Fruit fly (Drosophila melanogaster) whole organism, embryonic: ENCODE measurements around the gene wg.

Source experiments
- Antp ChIP-seq: fragments of 200-800 bp; sonication (Bioruptor generic); optimal IDR thresholded peaks from 3 replicates; lab custom pipeline; 2016; ENCODE audit warnings: missing biosample characterization, missing genetic modification characterization
- Atf6 ChIP-seq: fragments of 200-800 bp; sonication (Bioruptor generic); IDR thresholded peaks from 2 replicates; pipeline ENCODE4 v1.3.6; 2022; ENCODE audit warnings: missing biosample characterization, missing genetic modification characterization
- Awh ChIP-seq: fragments of 200-800 bp; sonication (Bioruptor generic); IDR thresholded peaks from 2 replicates; pipeline ENCODE4, ENCODE4 v1.3.6; 2022; ENCODE audit warnings: missing biosample characterization, missing genetic modification characterization
- CG10431 ChIP-seq: fragments of 200-800 bp; sonication (Bioruptor generic); optimal IDR thresholded peaks from 3 replicates; lab custom pipeline; 2018; ENCODE audit warnings: missing biosample characterization, mild to moderate bottlenecking, missing genetic modification characterization
- CG11456 ChIP-seq: fragments of 200-800 bp; sonication (Bioruptor generic); IDR thresholded peaks from 3 replicates; pipeline ENCODE4 v1.3.6; 2022; ENCODE audit warnings: missing biosample characterization, missing genetic modification characterization
- CG11504 ChIP-seq: fragments of 200-800 bp; sonication (Bioruptor generic); optimal IDR thresholded peaks from 3 replicates; lab custom pipeline; 2019; ENCODE audit warnings: missing biosample characterization, mild to moderate bottlenecking, missing genetic modification characterization, moderate library complexity
- CG11560 ChIP-seq: fragments of 200-800 bp; sonication (Bioruptor generic); IDR thresholded peaks from 3 replicates; pipeline ENCODE4 v1.3.6; 2022; ENCODE audit warnings: missing biosample characterization, missing genetic modification characterization
- CG13424 ChIP-seq: fragments of 200-800 bp; sonication (Bioruptor generic); optimal IDR thresholded peaks from 2 replicates; lab custom pipeline; 2019; ENCODE audit warnings: missing biosample characterization, mild to moderate bottlenecking, missing genetic modification characterization, moderate library complexity
- CG14014 ChIP-seq: fragments of 200-800 bp; sonication (Bioruptor generic); IDR thresholded peaks from 2 replicates; pipeline ENCODE4 v1.3.6; 2022; ENCODE audit warnings: missing biosample characterization, missing genetic modification characterization
- CG15514 ChIP-seq: fragments of 200-800 bp; sonication (Bioruptor generic); optimal IDR thresholded peaks from 3 replicates; lab custom pipeline; 2017; ENCODE audit warnings: missing biosample characterization, missing genetic modification characterization, mild to moderate bottlenecking, moderate library complexity, missing genetic modification reagents
- CG16863 ChIP-seq: fragments of 200-800 bp; sonication (Bioruptor generic); optimal IDR thresholded peaks from 3 replicates; lab custom pipeline; 2016; ENCODE audit warnings: missing biosample characterization, missing genetic modification characterization
- CG17802 ChIP-seq: fragments of 200-800 bp; sonication (Bioruptor generic); optimal IDR thresholded peaks from 2 replicates; lab custom pipeline; 2018; ENCODE audit warnings: missing biosample characterization, mild to moderate bottlenecking, missing genetic modification characterization, moderate library complexity
- CG17912 ChIP-seq: fragments of 200-800 bp; sonication (Bioruptor generic); optimal IDR thresholded peaks from 2 replicates; lab custom pipeline; 2018; ENCODE audit warnings: missing biosample characterization, mild to moderate bottlenecking, missing genetic modification characterization
- CG2678 ChIP-seq: fragments of 200-800 bp; sonication (Bioruptor generic); optimal IDR thresholded peaks from 3 replicates; lab custom pipeline; 2019; ENCODE audit warnings: missing biosample characterization, mild to moderate bottlenecking, missing genetic modification characterization, moderate library complexity
- CG32772 ChIP-seq: fragments of 200-800 bp; sonication (Bioruptor generic); IDR thresholded peaks from 2 replicates; pipeline ENCODE4 v1.3.6; 2022; ENCODE audit warnings: missing biosample characterization, missing genetic modification characterization
- CG4360 ChIP-seq: fragments of 200-800 bp; sonication (Bioruptor generic); IDR thresholded peaks from 2 replicates; pipeline ENCODE4 v1.3.6; 2022; ENCODE audit warnings: missing biosample characterization, missing genetic modification characterization
- CG5245 ChIP-seq: fragments of 200-800 bp; sonication (Bioruptor generic); optimal IDR thresholded peaks from 3 replicates; lab custom pipeline; 2016; ENCODE audit warnings: missing biosample characterization, missing genetic modification characterization
- CG6654 ChIP-seq: fragments of 200-800 bp; sonication (Bioruptor generic); optimal IDR thresholded peaks from 2 replicates; lab custom pipeline; 2017; ENCODE audit warnings: missing biosample characterization, mild to moderate bottlenecking, missing genetic modification characterization
- CG6813 ChIP-seq: fragments of 200-800 bp; sonication (Bioruptor generic); optimal IDR thresholded peaks from 2 replicates; lab custom pipeline; 2017; ENCODE audit warnings: missing biosample characterization, missing genetic modification characterization, mild to moderate bottlenecking, moderate library complexity, missing genetic modification reagents
- CG7372 ChIP-seq: fragments of 200-800 bp; sonication (Bioruptor generic); IDR thresholded peaks from 2 replicates; pipeline ENCODE4 v1.3.6; 2022; ENCODE audit warnings: missing biosample characterization, missing genetic modification characterization
- CG8281 ChIP-seq: fragments of 200-800 bp; sonication (Bioruptor generic); optimal IDR thresholded peaks from 2 replicates; lab custom pipeline; 2018; ENCODE audit warnings: missing biosample characterization, mild to moderate bottlenecking, missing genetic modification characterization, moderate library complexity
- Fer1 ChIP-seq: fragments of 200-800 bp; sonication (Bioruptor generic); optimal IDR thresholded peaks from 2 replicates; lab custom pipeline; 2017; ENCODE audit warnings: missing biosample characterization, mild to moderate bottlenecking, missing genetic modification characterization
- Fer2 ChIP-seq: fragments of 200-800 bp; sonication (Bioruptor generic); optimal IDR thresholded peaks from 2 replicates; lab custom pipeline; 2018; ENCODE audit warnings: missing biosample characterization, mild to moderate bottlenecking, missing genetic modification characterization, moderate library complexity
- Fer3 ChIP-seq: fragments of 200-800 bp; sonication (Bioruptor generic); optimal IDR thresholded peaks from 2 replicates; lab custom pipeline; 2018; ENCODE audit warnings: missing biosample characterization, mild to moderate bottlenecking, missing genetic modification characterization, moderate library complexity
- HLH3B ChIP-seq: fragments of 200-800 bp; sonication (Bioruptor generic); IDR thresholded peaks from 2 replicates; pipeline ENCODE4 v1.3.6; 2022; ENCODE audit warnings: missing biosample characterization, missing genetic modification characterization
- HLH54F ChIP-seq: fragments of 200-800 bp; sonication (Bioruptor generic); optimal IDR thresholded peaks from 3 replicates; lab custom pipeline; 2016; ENCODE audit warnings: missing biosample characterization, missing genetic modification characterization
- HLHmδ ChIP-seq: fragments of 200-800 bp; sonication (Bioruptor generic); optimal IDR thresholded peaks from 2 replicates; lab custom pipeline; 2018; ENCODE audit warnings: missing biosample characterization, mild to moderate bottlenecking, missing genetic modification characterization, moderate library complexity
- Hr39 ChIP-seq: fragments of >200 bp; optimal IDR thresholded peaks from 2 replicates; lab custom pipeline; 2017
- Kr ChIP-seq: fragments of 200-800 bp; sonication (Bioruptor generic); optimal IDR thresholded peaks from 2 replicates; lab custom pipeline; 2017; ENCODE audit warnings: missing biosample characterization, mild to moderate bottlenecking, missing genetic modification characterization
- Med ChIP-seq: fragments of 200-800 bp; sonication (Bioruptor generic); peaks from one replicate; lab custom pipeline; 2016; ENCODE audit warnings: missing biosample characterization, missing genetic modification characterization, mild to moderate bottlenecking, inconsistent platforms, moderate library complexity
- NK7.1 ChIP-seq: fragments of 200-800 bp; sonication (Bioruptor generic); optimal IDR thresholded peaks from 3 replicates; lab custom pipeline; 2016; ENCODE audit warnings: missing biosample characterization, missing genetic modification characterization
- Oli ChIP-seq: fragments of 200-800 bp; sonication (Bioruptor generic); optimal IDR thresholded peaks from 2 replicates; lab custom pipeline; 2018; ENCODE audit warnings: missing biosample characterization, mild to moderate bottlenecking, missing genetic modification characterization, moderate library complexity
- Ptx1 ChIP-seq: fragments of 200-800 bp; sonication (Bioruptor generic); IDR thresholded peaks from 2 replicates; pipeline ENCODE4 v1.3.6; 2022; ENCODE audit warnings: missing biosample characterization, missing genetic modification characterization
- Scr ChIP-seq: fragments of 200-800 bp; sonication (Bioruptor generic); IDR thresholded peaks from 2 replicates; pipeline ENCODE4 v1.3.6; 2022; ENCODE audit warnings: missing biosample characterization, missing genetic modification characterization; ENCODE audit not compliant: partially characterized antibody
- Taf1 ChIP-seq: fragments of 200-800 bp; sonication (Bioruptor generic); IDR thresholded peaks from 2 replicates; pipeline ENCODE4 v1.3.6; 2022; ENCODE audit warnings: missing biosample characterization, missing genetic modification characterization
- ara ChIP-seq: fragments of 200-800 bp; sonication (Bioruptor generic); IDR thresholded peaks from 2 replicates; pipeline ENCODE4 v1.3.6; 2022; ENCODE audit warnings: missing biosample characterization, missing genetic modification characterization
- bigmax ChIP-seq: fragments of 200-800 bp; sonication (Bioruptor generic); optimal IDR thresholded peaks from 2 replicates; lab custom pipeline; 2018; ENCODE audit warnings: missing biosample characterization, mild to moderate bottlenecking, missing genetic modification characterization
- caup ChIP-seq: fragments of 200-800 bp; sonication (Bioruptor generic); optimal IDR thresholded peaks from 3 replicates; lab custom pipeline; 2017; ENCODE audit warnings: missing biosample characterization, mild to moderate bottlenecking, missing genetic modification characterization, moderate library complexity; ENCODE audit not compliant: severe bottlenecking
- chn ChIP-seq: fragments of 200-800 bp; sonication (Bioruptor generic); optimal IDR thresholded peaks from 2 replicates; lab custom pipeline; 2016; ENCODE audit warnings: missing biosample characterization, missing genetic modification characterization
- crc ChIP-seq: fragments of 200-800 bp; sonication (Bioruptor generic); optimal IDR thresholded peaks from 2 replicates; lab custom pipeline; 2016; ENCODE audit warnings: missing biosample characterization, missing genetic modification characterization
- dati ChIP-seq: fragments of 200-800 bp; sonication (Bioruptor generic); IDR thresholded peaks from 2 replicates; pipeline ENCODE4 v1.3.6; 2022; ENCODE audit warnings: missing biosample characterization, missing genetic modification characterization
- disco-r ChIP-seq: fragments of 200-800 bp; sonication (Bioruptor generic); optimal IDR thresholded peaks from 2 replicates; lab custom pipeline; 2016; ENCODE audit warnings: missing biosample characterization, missing genetic modification characterization
- en ChIP-seq: fragments of 200-800 bp; sonication (Bioruptor generic); optimal IDR thresholded peaks from 2 replicates; lab custom pipeline; 2016; ENCODE audit warnings: missing biosample characterization, missing genetic modification characterization
- fu2 ChIP-seq: fragments of 200-800 bp; sonication (Bioruptor generic); optimal IDR thresholded peaks from 2 replicates; lab custom pipeline; 2016; ENCODE audit warnings: missing biosample characterization, missing genetic modification characterization
- gsb-n ChIP-seq: fragments of 200-800 bp; sonication (Bioruptor generic); optimal IDR thresholded peaks from 3 replicates; lab custom pipeline; 2018; ENCODE audit warnings: missing biosample characterization, mild to moderate bottlenecking, missing genetic modification characterization
- nau ChIP-seq: fragments of 200-800 bp; sonication (Bioruptor generic); optimal IDR thresholded peaks from 3 replicates; lab custom pipeline; 2017; ENCODE audit warnings: missing biosample characterization, mild to moderate bottlenecking, missing genetic modification characterization, missing genetic modification reagents
- pan ChIP-seq, 4 experiments: fragments of >200 bp in 3 of 4; fragments of 200-800 bp in 1 of 4; sonication (Bioruptor generic) in 1 of 4; optimal IDR thresholded peaks in 3 of 4; IDR thresholded peaks in 1 of 4; 2 replicates each; pipeline versions ENCODE4 v1.3.6 to Lab custom; 2017 to 2022; ENCODE audit warnings: missing biosample characterization in 2 of 4, missing genetic modification characterization in 2 of 4, mixed read lengths in 1 of 4
- ro ChIP-seq: fragments of 200-800 bp; sonication (Bioruptor generic); IDR thresholded peaks from 2 replicates; pipeline ENCODE4 v1.3.6; 2022; ENCODE audit warnings: missing biosample characterization, missing genetic modification characterization
- slbo ChIP-seq: fragments of 200-800 bp; sonication (Bioruptor generic); IDR thresholded peaks from 2 replicates; pipeline ENCODE4 v1.3.6; 2022; ENCODE audit warnings: missing biosample characterization, missing genetic modification characterization
- sqz ChIP-seq: fragments of 200-800 bp; sonication (Bioruptor generic); optimal IDR thresholded peaks from 3 replicates; lab custom pipeline; 2018; ENCODE audit warnings: missing biosample characterization, mild to moderate bottlenecking, missing genetic modification characterization
- tgo ChIP-seq: fragments of 200-800 bp; sonication (Bioruptor generic); IDR thresholded peaks from 3 replicates; pipeline ENCODE4 v1.3.6; 2022; ENCODE audit warnings: missing biosample characterization, missing genetic modification characterization

Gene wg

DNA sequence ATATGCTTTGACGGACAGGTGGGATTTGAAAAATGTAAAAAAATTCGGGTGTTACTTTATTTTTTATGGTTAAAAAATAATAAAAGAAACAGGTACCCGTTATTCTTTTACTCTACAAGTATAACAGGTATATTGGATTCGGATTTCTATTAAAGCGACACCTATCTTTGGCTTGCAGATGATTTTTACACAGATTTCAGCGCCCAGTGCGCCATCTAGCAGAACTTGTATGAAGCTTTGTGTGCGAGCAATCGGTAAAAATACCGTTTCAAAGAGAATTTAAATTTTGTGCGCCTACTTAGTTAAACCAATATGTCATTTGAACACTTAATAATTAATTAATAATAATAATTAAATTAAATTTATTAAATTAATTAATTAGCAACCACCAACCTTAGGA, 48.9 kb upstream of the wg start (continued):
- TF ChIP-seq NK7.1 (no peak), Scr (GFP tag; lab: Robert Waterston, UW) (no peak), Taf1 (GFP tag; lab: Robert Waterston, UW) (no peak), CG11456 (GFP tag; lab: Robert Waterston, UW) (peak; percentile 88), CG8281 (tag; lab: Kevin White, UChicago) (no peak), Oli (peak; percentile 30), HLH3B (GFP tag; lab: Robert Waterston, UW) (no peak), HLHmδ (no peak), Fer2 (tag; lab: Kevin White, UChicago) (peak; percentile 1), Fer3 (tag; lab: Kevin White, UChicago) (peak; percentile 32), CG7372 (peak; percentile 22; the same call in 1 of the 2 replicates), Hr39 (no peak), CG11504 (peak; percentile 67), gsb-n (tag; lab: Kevin White, UChicago) (peak; percentile 15), Fer1 (peak; percentile 32), HLH54F (GFP tag; lab: Kevin White, UChicago) (peak; percentile 45), Kr (GFP tag; lab: Kevin White, UChicago) (no peak), CG14014 (peak; percentile 57; the same call in 1 of the 2 replicates), CG32772 (GFP tag; lab: Robert Waterston, UW) (peak; percentile 42; the same call in 1 of the 2 replicates), fu2 (GFP tag; lab: Kevin White, UChicago) (peak; percentile 8), CG16863 (peak; percentile 12), caup (GFP tag; lab: Kevin White, UChicago) (peak; percentile 53), CG10431 (GFP tag; lab: Kevin White, UChicago) (no peak), dati (GFP tag; lab: Robert Waterston, UW) (no peak), slbo (GFP tag; lab: Robert Waterston, UW) (peak; percentile 79), Atf6 (no peak; the same call in 1 of the 2 replicates), CG4360 (GFP tag; lab: Robert Waterston, UW) (no peak), CG6813 (GFP tag; lab: Kevin White, UChicago) (no peak), tgo (GFP tag; lab: Robert Waterston, UW) (peak; percentile 36; the same call in 1 of the 3 replicates), CG11560 (tag; lab: Robert Waterston, UW) (no peak), CG2678 (tag; lab: Kevin White, UChicago) (peak; percentile 25), nau (GFP tag; lab: Kevin White, UChicago) (no peak), en (GFP tag; lab: Kevin White, UChicago) (no peak), chn (peak; percentile 14), pan (optimal IDR thresholded peaks at IDR 0.05; lab: Kevin White, UChicago) (no peak), pan (GFP tag; optimal IDR thresholded peaks at IDR 0.05 in 1 of 2, IDR thresholded peaks at IDR 0.05 in 1 of 2) (peak in 1 of 2 experiments; percentile 58), sqz (GFP tag; lab: Kevin White, UChicago) (no peak), CG6654 (no peak), ro (no peak), disco-r (GFP tag; lab: Kevin White, UChicago) (peak; percentile 13), CG17802 (tag; lab: Kevin White, UChicago) (peak; percentile 30), CG15514 (GFP tag; lab: Kevin White, UChicago) (no peak), Antp (GFP tag; lab: Kevin White, UChicago) (peak; percentile 59), bigmax (GFP tag; lab: Kevin White, UChicago) (no peak), Ptx1 (GFP tag; lab: Robert Waterston, UW) (peak; percentile 61; the same call in 1 of the 2 replicates), CG13424 (tag; lab: Kevin White, UChicago) (peak; percentile 42), CG17912 (peak; percentile 52), Med (GFP tag; lab: Kevin White, UChicago) (peak; percentile 93), Awh (GFP tag; lab: Robert Waterston, UW) (no peak), crc (GFP tag; lab: Kevin White, UChicago) (no peak), CG5245 (GFP tag; lab: Kevin White, UChicago) (peak; percentile 78), ara (GFP tag; lab: Robert Waterston, UW) (peak; percentile 35)
